Worm (Caenorhabditis elegans): ENCODE data around the gene clec-139.

clec-139 gene

DNA sequence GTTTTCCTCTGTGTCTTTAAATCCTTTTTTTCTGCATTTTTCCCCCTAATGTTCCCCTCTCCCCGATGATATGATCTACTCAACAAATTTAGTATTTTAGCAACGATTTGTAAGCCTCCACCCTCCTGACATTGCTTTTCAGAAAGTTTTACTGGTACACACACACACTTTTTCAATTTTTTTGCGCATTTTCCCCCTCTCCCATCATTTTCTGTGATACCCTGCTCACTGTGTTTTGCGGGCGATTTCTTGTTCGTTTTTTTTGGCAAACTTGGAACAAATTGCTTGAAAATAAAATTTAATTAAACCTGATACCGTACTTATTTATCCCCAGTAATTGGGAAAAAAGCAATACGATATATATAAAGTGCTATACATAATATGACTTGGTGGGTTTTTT, 30.9 kb downstream of the clec-139 start (continued):
- TF ChIP-seq F23B12.7 (tag; optimal IDR thresholded peaks at IDR 0.05; ENCODE audit: insufficient read depth) (no peak), cebp-2 (GFP tag; IDR thresholded peaks at IDR 0.05) (no peak), ceh-91 (GFP tag; IDR thresholded peaks at IDR 0.05) (no peak), ceh-79 (tag; optimal IDR thresholded peaks at IDR 0.05) (no peak), hlh-12 (tag; optimal IDR thresholded peaks at IDR 0.05) (no peak), F49E8.2 (tag; optimal IDR thresholded peaks at IDR 0.05; ENCODE audit: insufficient read depth) (no peak), snpc-1.3 (tag; optimal IDR thresholded peaks at IDR 0.05; ENCODE audit: insufficient read depth) (no peak), F22D6.2 (tag; optimal IDR thresholded peaks at IDR 0.05) (no peak), ZK185.1 (tag; optimal IDR thresholded peaks at IDR 0.05; ENCODE audit: poor library complexity, severe bottlenecking) (no peak), cebp-1 (GFP tag; IDR thresholded peaks at IDR 0.05) (no peak), cebp-1 (tag; optimal IDR thresholded peaks at IDR 0.05) (peak; percentile 40), hrde-1 (tag; optimal IDR thresholded peaks at IDR 0.05; ENCODE audit: borderline replicate concordance) (no peak), C17E4.6 (GFP tag; IDR thresholded peaks at IDR 0.05) (no peak), dpff-1 (tag; optimal IDR thresholded peaks at IDR 0.05) (no peak), lin-54 (GFP tag; optimal IDR thresholded peaks at IDR 0.05) (peak; percentile 44), madf-8 (GFP tag; conservative IDR thresholded peaks at IDR 0.05) (0 out of 2 replicates have a peak, but pooled peaks have one; percentile 4), ceh-40 (GFP tag; IDR thresholded peaks at IDR 0.05) (no peak), F52B5.7 (tag; optimal IDR thresholded peaks at IDR 0.05) (no peak), B0261.1 (tag; optimal IDR thresholded peaks at IDR 0.05) (no peak), attf-5 (GFP tag; optimal IDR thresholded peaks at IDR 0.05) (peak; percentile 32), bed-1 (GFP tag; IDR thresholded peaks at IDR 0.05) (no peak), Y56A3A.18 (GFP tag; IDR thresholded peaks at IDR 0.05) (no peak), sea-2 (GFP tag; IDR thresholded peaks at IDR 0.05) (no peak), lir-1 (GFP tag; conservative IDR thresholded peaks at IDR 0.05) (no peak), dox-1 (GFP tag; IDR thresholded peaks at IDR 0.05) (no peak), F37B4.10 (GFP tag; IDR thresholded peaks at IDR 0.05) (no peak), F39B2.1 (GFP tag; IDR thresholded peaks at IDR 0.05) (no peak), him-1 (tag; optimal IDR thresholded peaks at IDR 0.05) (peak; percentile 89), egl-44 (GFP tag; IDR thresholded peaks at IDR 0.05) (no peak), mel-28 (tag; optimal IDR thresholded peaks at IDR 0.05; ENCODE audit: borderline replicate concordance) (no peak), T26A5.8 (tag; optimal IDR thresholded peaks at IDR 0.05) (no peak), tlf-1 (GFP tag; optimal IDR thresholded peaks at IDR 0.05) (no peak)

DNA sequence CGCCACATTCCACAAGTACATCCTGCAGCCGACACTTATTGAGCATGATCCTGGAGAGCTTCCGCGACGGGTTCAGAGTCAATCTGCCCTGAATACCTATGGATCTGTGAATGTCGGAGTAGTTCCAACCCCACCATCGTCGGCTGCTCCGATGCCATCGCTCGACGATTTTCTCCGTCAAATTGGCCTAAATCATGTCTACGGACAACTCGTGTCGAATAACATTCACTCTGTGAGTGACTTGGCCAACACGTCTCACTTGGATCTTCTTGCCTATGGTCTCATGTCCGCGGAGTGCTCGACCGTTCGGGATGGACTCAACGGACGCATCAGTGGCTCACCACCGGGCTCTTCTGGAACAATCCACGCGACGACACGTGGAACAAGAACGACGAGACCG, 31.5 kb downstream of the clec-139 start:
- no peak for TF ChIP-seq dpff-1 (tag; optimal IDR thresholded peaks at IDR 0.05)
- no peak for TF ChIP-seq ceh-91 (GFP tag; IDR thresholded peaks at IDR 0.05)
- TF ChIP-seq lag-1 (GFP tag; IDR thresholded peaks at IDR 0.05), result no peak
- no peak for TF ChIP-seq attf-3 (GFP tag; conservative IDR thresholded peaks at IDR 0.05)
- no peak for TF ChIP-seq mes-4 (tag; optimal IDR thresholded peaks at IDR 0.05)
- 0 out of 2 replicates have a peak, but pooled peaks have one; percentile 5 for TF ChIP-seq madf-3 (GFP tag; IDR thresholded peaks at IDR 0.05)
- TF ChIP-seq nhr-27 (tag; optimal IDR thresholded peaks at IDR 0.05), result no peak
- no peak for TF ChIP-seq madf-10 (tag; optimal IDR thresholded peaks at IDR 0.05)
- TF ChIP-seq T26A5.8 (tag; optimal IDR thresholded peaks at IDR 0.05), result no peak
- no peak for TF ChIP-seq rpc-1 (optimal IDR thresholded peaks at IDR 0.05)
- no peak for TF ChIP-seq rpc-1 (tag; optimal IDR thresholded peaks at IDR 0.05)
- TF ChIP-seq mel-28 (tag; optimal IDR thresholded peaks at IDR 0.05; ENCODE audit: borderline replicate concordance), result no peak
- TF ChIP-seq Y56A3A.18 (GFP tag; IDR thresholded peaks at IDR 0.05), result no peak
- TF ChIP-seq chd-7 (tag; optimal IDR thresholded peaks at IDR 0.05), result no peak
- TF ChIP-seq athp-1 (tag; optimal IDR thresholded peaks at IDR 0.05), result no peak
- TF ChIP-seq aptf-2 (GFP tag; conservative IDR thresholded peaks at IDR 0.05), result no peak
- TF ChIP-seq nfyb-1 (GFP tag; IDR thresholded peaks at IDR 0.05), result no peak
- TF ChIP-seq K11D2.4 (GFP tag; IDR thresholded peaks at IDR 0.05), result no peak
- no peak for TF ChIP-seq ama-1 (optimal IDR thresholded peaks at IDR 0.05)
- no peak for TF ChIP-seq ama-1 (GFP tag; optimal IDR thresholded peaks at IDR 0.05)
- TF ChIP-seq mxl-1 (tag; optimal IDR thresholded peaks at IDR 0.05), result no peak
- TF ChIP-seq ccch-3 (GFP tag; optimal IDR thresholded peaks at IDR 0.05), result no peak
- TF ChIP-seq F55B11.4 (tag; optimal IDR thresholded peaks at IDR 0.05; ENCODE audit: borderline replicate concordance, insufficient read depth), result no peak
- TF ChIP-seq hsf-1 (GFP tag; IDR thresholded peaks at IDR 0.05), result 0 out of 2 replicates have a peak, but pooled peaks have one; percentile 13

Measured in whole organism, young adult.